Worm (Caenorhabditis elegans) whole organism, L2 larva: ENCODE results near the gene dyf-11.

Experiments used
- C34F6.9 ChIP-seq: fragments of 150-350 bp; optimal IDR thresholded peaks from 2 replicates; lab custom pipeline; 2014; ENCODE audit warnings: missing biosample characterization, missing genetic modification characterization
- F13H6.1 ChIP-seq: sonication (generic microtip); optimal IDR thresholded peaks from 2 replicates; lab custom pipeline; 2016; ENCODE audit warnings: missing genetic modification characterization, missing compliant biosample characterization
- R02D3.7 ChIP-seq: fragments of 150-350 bp; optimal IDR thresholded peaks from 2 replicates; lab custom pipeline; 2014; ENCODE audit warnings: missing biosample characterization, missing genetic modification characterization
- Y55F3AM.14 ChIP-seq: fragments of 200-800 bp; sonication (Bioruptor generic); optimal IDR thresholded peaks from 2 replicates; lab custom pipeline; 2018; ENCODE audit warnings: mild to moderate bottlenecking, missing genetic modification characterization, missing compliant biosample characterization
- ZK546.5 ChIP-seq: sonication (generic microtip); optimal IDR thresholded peaks from 2 replicates; lab custom pipeline; 2017; ENCODE audit warnings: missing biosample characterization, missing genetic modification characterization
- alr-1 ChIP-seq: fragments of 150-350 bp; optimal IDR thresholded peaks from 2 replicates; lab custom pipeline; 2014; ENCODE audit warnings: missing biosample characterization, missing genetic modification characterization
- aly-2 ChIP-seq: fragments of 150-350 bp; optimal IDR thresholded peaks from 2 replicates; lab custom pipeline; 2014; ENCODE audit warnings: missing biosample characterization, missing genetic modification characterization
- blmp-1 ChIP-seq: sonication (generic microtip); optimal IDR thresholded peaks from 2 replicates; lab custom pipeline; 2017; ENCODE audit warnings: missing genetic modification characterization, mild to moderate bottlenecking, missing compliant biosample characterization, antibody characterized with exemption, moderate library complexity; ENCODE audit not compliant: insufficient read depth
- ceh-82 ChIP-seq: fragments of 150-350 bp; optimal IDR thresholded peaks from 2 replicates; lab custom pipeline; 2014; ENCODE audit warnings: missing biosample characterization, missing genetic modification characterization
- crh-2 ChIP-seq: sonication (generic microtip); optimal IDR thresholded peaks from 2 replicates; lab custom pipeline; 2017; ENCODE audit warnings: missing biosample characterization, missing genetic modification characterization
- dmd-4 ChIP-seq: sonication (generic microtip); optimal IDR thresholded peaks from 2 replicates; lab custom pipeline; 2017; ENCODE audit warnings: missing biosample characterization, missing genetic modification characterization
- egl-27 ChIP-seq: sonication (generic microtip); optimal IDR thresholded peaks from 3 replicates; lab custom pipeline; 2017; ENCODE audit warnings: missing biosample characterization, missing genetic modification reagents, missing genetic modification characterization
- elt-3 ChIP-seq: sonication (generic microtip); optimal IDR thresholded peaks from 2 replicates; lab custom pipeline; 2017; ENCODE audit warnings: missing biosample characterization, missing genetic modification characterization
- fos-1 ChIP-seq: fragments of 150-350 bp; optimal IDR thresholded peaks from 2 replicates; lab custom pipeline; 2014; ENCODE audit warnings: missing biosample characterization, missing genetic modification characterization
- lin-11 ChIP-seq: fragments of 150-350 bp; sonication (generic microtip); optimal IDR thresholded peaks from 2 replicates; lab custom pipeline; 2014; ENCODE audit warnings: missing biosample characterization, missing genetic modification characterization, inconsistent platforms, mixed read lengths
- lin-13 ChIP-seq: fragments of 150-350 bp; optimal IDR thresholded peaks from 2 replicates; lab custom pipeline; 2014; ENCODE audit warnings: missing biosample characterization, missing genetic modification reagents, missing genetic modification characterization
- lin-39 ChIP-seq: fragments of 150-350 bp; optimal IDR thresholded peaks from 2 replicates; lab custom pipeline; 2014; ENCODE audit warnings: missing biosample characterization, missing genetic modification reagents, missing genetic modification characterization
- mab-5 ChIP-seq: fragments of 150-350 bp; optimal IDR thresholded peaks from 2 replicates; lab custom pipeline; 2014; ENCODE audit warnings: missing biosample characterization, missing genetic modification characterization
- mbf-1 ChIP-seq: sonication (generic microtip); optimal IDR thresholded peaks from 2 replicates; lab custom pipeline; 2017; ENCODE audit warnings: missing biosample characterization, missing genetic modification characterization
- mdl-1 ChIP-seq, 2 experiments: fragments of 150-350 bp in 1 of 2; sonication (generic microtip) in 1 of 2; optimal IDR thresholded peaks; 2 replicates each; lab custom pipeline; 2017; ENCODE audit warnings: missing biosample characterization in 2 of 2, missing genetic modification characterization in 2 of 2
- nhr-10 ChIP-seq: sonication (generic microtip); optimal IDR thresholded peaks from 2 replicates; lab custom pipeline; 2017; ENCODE audit warnings: missing biosample characterization, missing genetic modification characterization
- nhr-11 ChIP-seq: fragments of 150-350 bp; optimal IDR thresholded peaks from 2 replicates; lab custom pipeline; 2014; ENCODE audit warnings: missing biosample characterization, missing genetic modification characterization
- nhr-12 ChIP-seq: fragments of 150-350 bp; optimal IDR thresholded peaks from 2 replicates; lab custom pipeline; 2014; ENCODE audit warnings: missing biosample characterization, missing genetic modification characterization
- nhr-129 ChIP-seq: fragments of 150-350 bp; optimal IDR thresholded peaks from 2 replicates; lab custom pipeline; 2014; ENCODE audit warnings: missing biosample characterization, missing genetic modification characterization
- nhr-23 ChIP-seq: fragments of 150-350 bp; optimal IDR thresholded peaks from 2 replicates; lab custom pipeline; 2014; ENCODE audit warnings: missing biosample characterization, missing genetic modification reagents, missing genetic modification characterization
- nhr-25 ChIP-seq: fragments of 150-350 bp; sonication (generic microtip); optimal IDR thresholded peaks from 3 replicates; lab custom pipeline; 2014; ENCODE audit warnings: missing biosample characterization, missing genetic modification characterization
- nhr-6 ChIP-seq: fragments of 150-350 bp; optimal IDR thresholded peaks from 2 replicates; lab custom pipeline; 2014; ENCODE audit warnings: missing biosample characterization, missing genetic modification characterization
- nhr-77 ChIP-seq: fragments of 150-350 bp; optimal IDR thresholded peaks from 2 replicates; lab custom pipeline; 2014; ENCODE audit warnings: missing biosample characterization, missing genetic modification characterization
- peb-1 ChIP-seq: fragments of 150-350 bp; optimal IDR thresholded peaks from 2 replicates; lab custom pipeline; 2014; ENCODE audit warnings: missing biosample characterization, missing genetic modification characterization
- sem-4 ChIP-seq: fragments of 150-350 bp; optimal IDR thresholded peaks from 2 replicates; lab custom pipeline; 2014; ENCODE audit warnings: missing biosample characterization, missing genetic modification reagents, missing genetic modification characterization
- skn-1 ChIP-seq: sonication (generic microtip); optimal IDR thresholded peaks from 2 replicates; lab custom pipeline; 2017; ENCODE audit warnings: missing biosample characterization, missing genetic modification characterization
- sma-3 ChIP-seq: sonication (generic microtip); optimal IDR thresholded peaks from 2 replicates; lab custom pipeline; 2016; ENCODE audit warnings: missing genetic modification reagents, missing genetic modification characterization, missing compliant biosample characterization
- sma-9 ChIP-seq, 2 experiments: fragments of 150-350 bp in 1 of 2; sonication (generic microtip) in 1 of 2; optimal IDR thresholded peaks; 2 replicates each; lab custom pipeline; 2014 to 2016; ENCODE audit warnings: missing genetic modification characterization in 2 of 2, mild to moderate bottlenecking in 1 of 2, missing biosample characterization in 1 of 2, missing compliant biosample characterization in 1 of 2, missing genetic modification reagents in 1 of 2, moderate library complexity in 1 of 2
- snpc-4 ChIP-seq: fragments of 150-350 bp; optimal IDR thresholded peaks from 2 replicates; lab custom pipeline; 2014; ENCODE audit warnings: missing biosample characterization, missing genetic modification characterization
- unc-39 ChIP-seq: fragments of 150-350 bp; optimal IDR thresholded peaks from 2 replicates; lab custom pipeline; 2014; ENCODE audit warnings: missing biosample characterization, missing genetic modification characterization
- unc-55 ChIP-seq: fragments of 150-350 bp; sonication (generic microtip); optimal IDR thresholded peaks from 3 replicates; lab custom pipeline; 2014; ENCODE audit warnings: missing biosample characterization, missing genetic modification reagents, missing genetic modification characterization
- unc-62 ChIP-seq: fragments of 150-350 bp; optimal IDR thresholded peaks from 2 replicates; lab custom pipeline; 2014; ENCODE audit warnings: missing biosample characterization, missing genetic modification reagents, missing genetic modification characterization
- zag-1 ChIP-seq: fragments of 150-350 bp; optimal IDR thresholded peaks from 2 replicates; lab custom pipeline; 2014; ENCODE audit warnings: missing biosample characterization, missing genetic modification characterization
- ztf-1 ChIP-seq: fragments of 200-800 bp; sonication (Bioruptor generic); conservative IDR thresholded peaks from 2 replicates; pipeline ENCODE4 v1.3.6; 2022; ENCODE audit warnings: missing genetic modification characterization, missing compliant biosample characterization
- ztf-11 ChIP-seq: sonication (generic microtip); optimal IDR thresholded peaks from 2 replicates; lab custom pipeline; 2017; ENCODE audit warnings: missing biosample characterization, missing genetic modification characterization
- ztf-4 ChIP-seq: fragments of 150-350 bp; optimal IDR thresholded peaks from 2 replicates; lab custom pipeline; 2014; ENCODE audit warnings: missing biosample characterization, missing genetic modification characterization

Gene dyf-11

DNA sequence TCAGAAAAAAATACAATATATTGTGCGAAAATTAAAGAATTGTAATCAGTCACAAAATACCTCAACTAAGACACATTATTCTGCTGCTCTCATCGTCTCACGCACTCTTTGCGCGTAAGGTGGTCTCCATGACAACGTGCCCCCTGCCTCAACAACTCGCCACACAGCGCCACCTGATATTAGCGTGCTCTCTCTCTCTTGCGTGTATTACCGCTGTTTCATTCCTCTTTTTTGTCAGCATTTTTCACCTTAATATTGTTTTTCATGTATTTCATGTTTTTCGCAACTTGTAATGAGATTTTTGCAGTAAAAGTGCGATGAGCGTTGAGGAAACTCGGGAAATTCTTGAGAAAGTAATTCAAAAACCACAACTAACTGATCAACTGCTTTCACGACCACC is at the start of gene dyf-11:
TSS of gene dyf-11 (plus strand) at position 301 of the 400 bp plus-strand sequence.
- TF ChIP-seq peb-1: no peak
- no peak for TF ChIP-seq dmd-4 (tag; lab: Kevin White, UChicago)
- no peak for TF ChIP-seq C34F6.9 (tag; lab: Kevin White, UChicago)
- no peak for TF ChIP-seq mdl-1 (tag; optimal IDR thresholded peaks at IDR 0.05; lab: Kevin White, UChicago)
- no peak for TF ChIP-seq nhr-10 (tag; lab: Kevin White, UChicago)
- no peak for TF ChIP-seq lin-39 (tag; lab: Kevin White, UChicago)
- TF ChIP-seq nhr-25: no peak
- TF ChIP-seq lin-11 (tag; lab: Kevin White, UChicago): peak; percentile 29
- peak; percentile 39 for TF ChIP-seq skn-1 (tag; lab: Kevin White, UChicago)
- TF ChIP-seq elt-3 (tag; lab: Kevin White, UChicago): no peak
- TF ChIP-seq, all 48 proteins: peak for 2

DNA sequence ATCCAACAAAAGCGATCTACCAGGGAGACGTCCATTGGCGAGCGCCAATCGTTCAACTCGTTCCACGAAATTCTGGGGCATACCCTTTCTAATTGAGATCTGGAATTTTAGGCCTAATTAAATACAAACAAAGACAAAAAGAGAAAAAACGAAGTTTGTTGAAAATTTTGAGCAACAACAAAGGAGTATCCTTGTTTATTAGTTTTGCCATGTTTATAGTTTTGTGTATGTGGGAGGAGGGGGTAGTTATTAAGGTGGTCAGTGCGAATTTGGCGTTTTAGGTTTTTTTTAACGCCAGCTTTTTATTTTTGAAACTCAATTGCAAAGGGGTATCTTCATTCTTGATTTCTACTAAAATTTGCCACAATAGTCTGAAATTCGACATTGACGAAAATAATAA is 49.2 kb upstream of the dyf-11 start, which contains the start of gene irk-2:
TSS of gene irk-2 (minus strand) at position 101 of the 400 bp plus-strand sequence.
- TF ChIP-seq egl-27 (no peak), Y55F3AM.14 (GFP tag; lab: Kevin White, UChicago) (no peak), ceh-82 (tag; lab: Kevin White, UChicago) (no peak), dmd-4 (tag; lab: Kevin White, UChicago) (no peak), nhr-12 (tag; lab: Kevin White, UChicago) (no peak), sma-9 (GFP tag; optimal IDR thresholded peaks at IDR 0.05; lab: Kevin White, UChicago) (no peak), sma-9 (tag; optimal IDR thresholded peaks at IDR 0.05; lab: Kevin White, UChicago) (no peak), unc-55 (GFP tag; lab: Kevin White, UChicago) (no peak), peb-1 (no peak), skn-1 (tag; lab: Kevin White, UChicago) (no peak), nhr-23 (tag; lab: Kevin White, UChicago) (no peak), aly-2 (tag; lab: Kevin White, UChicago) (no peak)
- TF ChIP-seq, all 48 proteins: peak for 0

DNA sequence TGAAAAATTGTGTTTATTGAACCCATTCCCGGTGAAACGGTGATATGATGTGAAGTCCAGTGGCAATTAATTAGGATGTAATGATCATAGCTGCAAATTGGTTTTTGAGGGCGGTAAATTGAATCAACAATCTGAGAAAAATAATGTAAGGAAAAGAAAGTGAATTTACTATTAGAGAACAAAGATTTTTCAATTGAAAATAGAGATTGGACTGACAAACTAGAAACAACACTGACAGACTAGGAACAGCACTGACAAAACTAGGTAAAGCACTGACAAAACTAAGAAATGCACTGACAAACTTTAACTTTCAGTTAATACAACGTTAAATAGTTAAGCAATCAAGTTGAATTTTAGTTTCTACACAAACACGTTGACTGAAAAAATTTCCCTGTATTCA is 37.7 kb upstream of the dyf-11 start, which contains the start of gene sli-1:
TSS of gene sli-1 (minus strand) at position 101 of the 400 bp plus-strand sequence.
- TF ChIP-seq nhr-129 (tag; lab: Kevin White, UChicago) (no peak), sma-9 (GFP tag; optimal IDR thresholded peaks at IDR 0.05; lab: Kevin White, UChicago) (no peak), sma-9 (tag; optimal IDR thresholded peaks at IDR 0.05; lab: Kevin White, UChicago) (no peak), mab-5 (tag; lab: Kevin White, UChicago) (no peak), lin-11 (tag; lab: Kevin White, UChicago) (no peak), zag-1 (no peak), mbf-1 (tag; lab: Kevin White, UChicago) (no peak)

DNA sequence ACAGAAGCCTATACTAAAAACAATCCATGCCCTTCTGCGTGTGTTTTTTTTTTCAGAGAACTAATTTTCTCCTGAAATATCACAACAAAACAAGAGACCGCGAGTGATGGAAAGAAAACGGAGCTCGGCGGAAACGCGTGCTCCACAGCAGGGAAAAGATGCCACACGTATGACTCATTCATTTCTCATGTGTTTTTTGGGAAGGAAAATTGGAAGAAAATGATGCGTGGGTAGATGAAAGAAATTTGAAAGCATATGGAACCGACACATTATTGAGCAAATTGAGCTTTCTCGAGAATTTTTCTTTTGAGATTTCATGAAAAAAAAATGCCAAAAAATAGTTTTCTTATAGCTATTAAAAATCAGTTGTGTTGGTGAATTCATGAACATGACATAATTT is 37.3 kb upstream of the dyf-11 start:
- TF ChIP-seq ZK546.5 (tag; lab: Kevin White, UChicago) (no peak), C34F6.9 (tag; lab: Kevin White, UChicago) (peak; percentile 4), nhr-25 (no peak), F13H6.1 (tag; lab: Kevin White, UChicago) (no peak), lin-39 (tag; lab: Kevin White, UChicago) (no peak), snpc-4 (tag; lab: Kevin White, UChicago) (no peak), nhr-23 (tag; lab: Kevin White, UChicago) (no peak), ztf-11 (tag; lab: Kevin White, UChicago) (no peak), fos-1 (tag; lab: Kevin White, UChicago) (peak; percentile 47), ceh-82 (tag; lab: Kevin White, UChicago) (no peak), egl-27 (no peak), crh-2 (tag; lab: Kevin White, UChicago) (peak; percentile 2), zag-1 (no peak), dmd-4 (tag; lab: Kevin White, UChicago) (no peak), unc-55 (GFP tag; lab: Kevin White, UChicago) (no peak)

DNA sequence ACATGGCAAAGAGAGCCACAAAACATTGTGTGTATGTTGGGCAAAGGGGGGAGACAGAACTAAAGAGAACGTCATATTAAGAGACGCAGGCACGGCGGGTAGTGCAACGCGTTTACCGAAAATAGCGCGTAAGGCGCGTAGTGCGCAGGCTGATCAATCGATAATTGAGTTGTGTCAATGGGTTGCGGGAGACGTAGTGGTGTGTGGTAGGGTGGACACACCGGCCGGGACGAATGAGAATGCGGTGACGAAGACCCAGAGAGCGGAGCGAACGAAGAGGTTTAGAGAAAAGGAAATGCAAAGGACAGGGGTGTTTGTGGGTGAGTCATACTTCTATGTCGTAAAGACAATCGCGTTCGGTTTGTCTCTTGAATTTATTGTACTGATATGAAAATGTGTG is 35.8 kb upstream of the dyf-11 start:
- peak; percentile 57 for TF ChIP-seq sma-9 (GFP tag; optimal IDR thresholded peaks at IDR 0.05; lab: Kevin White, UChicago)
- TF ChIP-seq sma-9 (tag; optimal IDR thresholded peaks at IDR 0.05; lab: Kevin White, UChicago): no peak
- peak; percentile 71 for TF ChIP-seq F13H6.1 (tag; lab: Kevin White, UChicago)
- TF ChIP-seq sem-4 (tag; lab: Kevin White, UChicago): peak; percentile 74
- no peak for TF ChIP-seq Y55F3AM.14 (GFP tag; lab: Kevin White, UChicago)
- peak; percentile 27 for TF ChIP-seq egl-27
- TF ChIP-seq peb-1: no peak
- peak; percentile 31 for TF ChIP-seq nhr-6 (tag; lab: Kevin White, UChicago)
- TF ChIP-seq unc-39 (tag; lab: Kevin White, UChicago): no peak
- TF ChIP-seq nhr-77 (tag; lab: Kevin White, UChicago): no peak
- TF ChIP-seq sma-3 (GFP tag; lab: Kevin White, UChicago): peak; percentile 76
- TF ChIP-seq lin-13: peak; percentile 40
- TF ChIP-seq mbf-1 (tag; lab: Kevin White, UChicago): no peak
- TF ChIP-seq unc-62 (GFP tag; lab: Kevin White, UChicago): no peak
- peak; percentile 19 for TF ChIP-seq ztf-4
- no peak for TF ChIP-seq skn-1 (tag; lab: Kevin White, UChicago)
- TF ChIP-seq blmp-1 (tag; lab: Kevin White, UChicago): no peak
- no peak for TF ChIP-seq ztf-1 (GFP tag; lab: Robert Waterston, UW)
- TF ChIP-seq ZK546.5 (tag; lab: Kevin White, UChicago): no peak
- no peak for TF ChIP-seq nhr-11 (tag; lab: Kevin White, UChicago)
- TF ChIP-seq nhr-129 (tag; lab: Kevin White, UChicago): peak; percentile 67
- no peak for TF ChIP-seq ztf-11 (tag; lab: Kevin White, UChicago)
- TF ChIP-seq crh-2 (tag; lab: Kevin White, UChicago): peak; percentile 75
- no peak for TF ChIP-seq alr-1
- TF ChIP-seq C34F6.9 (tag; lab: Kevin White, UChicago): peak; percentile 67
- TF ChIP-seq R02D3.7: no peak
- peak; percentile 99 for TF ChIP-seq fos-1 (tag; lab: Kevin White, UChicago)
